Worm (Caenorhabditis elegans) whole organism, L3 larva: ENCODE data around the gene C09B9.7.
A peak's percentile ranks its signal among the peaks of the same experiment; 100 is the strongest.

ENCODE experiments used
- R02D3.7 ChIP-seq: fragments of 150-350 bp; optimal IDR thresholded peaks from 2 replicates; lab custom pipeline; 2014; ENCODE audit warnings: missing biosample characterization, missing genetic modification characterization
- ZK546.5 ChIP-seq: sonication (generic microtip); optimal IDR thresholded peaks from 2 replicates; lab custom pipeline; 2017; ENCODE audit warnings: missing biosample characterization, missing genetic modification characterization
- aly-2 ChIP-seq: fragments of 150-350 bp; optimal IDR thresholded peaks from 2 replicates; lab custom pipeline; 2014; ENCODE audit warnings: missing biosample characterization, missing genetic modification characterization
- ama-1 ChIP-seq: fragments of 150-350 bp; optimal IDR thresholded peaks from 2 replicates; lab custom pipeline; 2018
- ceh-16 ChIP-seq: sonication (generic microtip); optimal IDR thresholded peaks from 2 replicates; lab custom pipeline; 2017; ENCODE audit warnings: missing biosample characterization, missing genetic modification characterization
- ceh-28 ChIP-seq: fragments of 150-350 bp; optimal IDR thresholded peaks from 2 replicates; lab custom pipeline; 2014; ENCODE audit warnings: missing biosample characterization, missing genetic modification reagents, missing genetic modification characterization
- ceh-82 ChIP-seq: fragments of 150-350 bp; optimal IDR thresholded peaks from 2 replicates; lab custom pipeline; 2014; ENCODE audit warnings: missing biosample characterization, missing genetic modification characterization
- ceh-9 ChIP-seq: sonication (generic microtip); optimal IDR thresholded peaks from 2 replicates; lab custom pipeline; 2018; ENCODE audit warnings: missing biosample characterization, missing genetic modification characterization
- daf-12 ChIP-seq: fragments of 150-350 bp; optimal IDR thresholded peaks from 2 replicates; lab custom pipeline; 2014; ENCODE audit warnings: missing biosample characterization, missing genetic modification reagents, missing genetic modification characterization
- egl-27 ChIP-seq: sonication (generic microtip); optimal IDR thresholded peaks from 4 replicates; lab custom pipeline; 2017; ENCODE audit warnings: missing biosample characterization, missing genetic modification reagents, missing genetic modification characterization
- egl-5 ChIP-seq: fragments of 150-350 bp; optimal IDR thresholded peaks from 2 replicates; lab custom pipeline; 2017; ENCODE audit warnings: missing biosample characterization, missing genetic modification reagents, missing genetic modification characterization, inconsistent platforms
- elt-3 ChIP-seq, 3 experiments: fragments of 150-350 bp in 1 of 3; sonication (generic microtip) in 2 of 3; optimal IDR thresholded peaks; 2 replicates in 2 of 3; 4 replicates in 1 of 3; lab custom pipeline; 2014 to 2017; ENCODE audit warnings: missing biosample characterization in 3 of 3, missing genetic modification characterization in 3 of 3
- eor-1 ChIP-seq, 2 experiments: fragments of 150-350 bp; optimal IDR thresholded peaks; 2 replicates each; lab custom pipeline; 2014 to 2018; ENCODE audit warnings: missing biosample characterization in 2 of 2, missing genetic modification characterization in 2 of 2
- fkh-10 ChIP-seq: sonication (generic microtip); optimal IDR thresholded peaks from 2 replicates; lab custom pipeline; 2017; ENCODE audit warnings: missing biosample characterization, missing genetic modification reagents, missing genetic modification characterization
- fkh-2 ChIP-seq: fragments of 150-350 bp; optimal IDR thresholded peaks from 2 replicates; lab custom pipeline; 2014; ENCODE audit warnings: missing biosample characterization, missing genetic modification reagents, missing genetic modification characterization
- fos-1 ChIP-seq: fragments of 150-350 bp; optimal IDR thresholded peaks from 2 replicates; lab custom pipeline; 2014; ENCODE audit warnings: missing biosample characterization, missing genetic modification characterization
- hmg-11 ChIP-seq: sonication (generic microtip); optimal IDR thresholded peaks from 2 replicates; lab custom pipeline; 2016; ENCODE audit warnings: missing genetic modification characterization, missing compliant biosample characterization
- jun-1 ChIP-seq: fragments of 150-350 bp; optimal IDR thresholded peaks from 2 replicates; lab custom pipeline; 2014; ENCODE audit warnings: missing biosample characterization, missing genetic modification reagents, missing genetic modification characterization
- lin-15B ChIP-seq: fragments of 150-350 bp; optimal IDR thresholded peaks from 2 replicates; lab custom pipeline; 2014; ENCODE audit warnings: missing biosample characterization, missing genetic modification characterization
- lin-39 ChIP-seq: fragments of 150-350 bp; optimal IDR thresholded peaks from 2 replicates; lab custom pipeline; 2018; ENCODE audit warnings: missing biosample characterization, missing genetic modification reagents, missing genetic modification characterization
- lsy-12 ChIP-seq: sonication (generic microtip); optimal IDR thresholded peaks from 2 replicates; lab custom pipeline; 2016; ENCODE audit warnings: mild to moderate bottlenecking, missing genetic modification characterization, missing compliant biosample characterization
- mdl-1 ChIP-seq: fragments of 150-350 bp; optimal IDR thresholded peaks from 2 replicates; lab custom pipeline; 2014; ENCODE audit warnings: missing biosample characterization, missing genetic modification characterization
- mml-1 ChIP-seq: fragments of 150-350 bp; sonication (generic microtip); optimal IDR thresholded peaks from 3 replicates; lab custom pipeline; 2014; ENCODE audit warnings: missing biosample characterization, missing genetic modification characterization
- nfya-1 ChIP-seq: sonication (generic microtip); optimal IDR thresholded peaks from 2 replicates; lab custom pipeline; 2017; ENCODE audit warnings: missing genetic modification characterization, mild to moderate bottlenecking, missing compliant biosample characterization, antibody characterized with exemption, moderate library complexity; ENCODE audit not compliant: insufficient read depth
- nhr-11 ChIP-seq: fragments of 150-350 bp; optimal IDR thresholded peaks from 2 replicates; lab custom pipeline; 2014; ENCODE audit warnings: missing biosample characterization, missing genetic modification characterization
- nhr-12 ChIP-seq: fragments of 150-350 bp; optimal IDR thresholded peaks from 2 replicates; lab custom pipeline; 2014; ENCODE audit warnings: missing biosample characterization, missing genetic modification characterization
- nhr-23 ChIP-seq: fragments of 150-350 bp; optimal IDR thresholded peaks from 2 replicates; lab custom pipeline; 2014; ENCODE audit warnings: missing biosample characterization, missing genetic modification reagents, missing genetic modification characterization
- nhr-237 ChIP-seq: fragments of 150-350 bp; optimal IDR thresholded peaks from 2 replicates; lab custom pipeline; 2014; ENCODE audit warnings: missing biosample characterization, missing genetic modification characterization
- nhr-25 ChIP-seq: sonication (generic microtip); optimal IDR thresholded peaks from 2 replicates; lab custom pipeline; 2017; ENCODE audit warnings: missing biosample characterization, missing genetic modification characterization
- nhr-43 ChIP-seq: sonication (generic microtip); optimal IDR thresholded peaks from 2 replicates; lab custom pipeline; 2016; ENCODE audit warnings: mild to moderate bottlenecking, missing genetic modification characterization, missing compliant biosample characterization; ENCODE audit not compliant: poor library complexity, severe bottlenecking
- nhr-67 ChIP-seq: fragments of 150-350 bp; optimal IDR thresholded peaks from 2 replicates; lab custom pipeline; 2014; ENCODE audit warnings: missing biosample characterization, missing genetic modification characterization
- nhr-76 ChIP-seq: fragments of 150-350 bp; sonication (generic microtip); optimal IDR thresholded peaks from 5 replicates; lab custom pipeline; 2014; ENCODE audit warnings: missing biosample characterization, missing genetic modification characterization
- pha-4 ChIP-seq: fragments of 150-350 bp; optimal IDR thresholded peaks from 2 replicates; lab custom pipeline; 2014; ENCODE audit warnings: missing biosample characterization, missing genetic modification reagents, missing genetic modification characterization
- pqm-1 ChIP-seq: fragments of 150-350 bp; optimal IDR thresholded peaks from 2 replicates; lab custom pipeline; 2017; ENCODE audit warnings: missing biosample characterization, missing genetic modification characterization, inconsistent platforms
- sea-2 ChIP-seq: fragments of 150-350 bp; sonication (generic microtip); optimal IDR thresholded peaks from 4 replicates; lab custom pipeline; 2014; ENCODE audit warnings: missing biosample characterization, missing genetic modification reagents, missing genetic modification characterization
- skn-1 ChIP-seq: fragments of 150-350 bp; optimal IDR thresholded peaks from 2 replicates; lab custom pipeline; 2014; ENCODE audit warnings: missing biosample characterization, missing genetic modification characterization
- snpc-4 ChIP-seq: fragments of 150-350 bp; optimal IDR thresholded peaks from 2 replicates; lab custom pipeline; 2014; ENCODE audit warnings: missing biosample characterization, missing genetic modification characterization
- unc-39 ChIP-seq: sonication (generic microtip); optimal IDR thresholded peaks from 4 replicates; lab custom pipeline; 2017; ENCODE audit warnings: missing biosample characterization, missing genetic modification characterization
- unc-62 ChIP-seq: fragments of 150-350 bp; sonication (generic microtip); optimal IDR thresholded peaks from 4 replicates; lab custom pipeline; 2014; ENCODE audit warnings: missing biosample characterization, missing genetic modification reagents, missing genetic modification characterization
- zag-1 ChIP-seq: fragments of 150-350 bp; optimal IDR thresholded peaks from 2 replicates; lab custom pipeline; 2014; ENCODE audit warnings: missing biosample characterization, missing genetic modification characterization
- ztf-4 ChIP-seq: fragments of 150-350 bp; optimal IDR thresholded peaks from 2 replicates; lab custom pipeline; 2014; ENCODE audit warnings: missing biosample characterization, missing genetic modification characterization

The C09B9.7 gene

ce11 chrIV:5101945-5102344 lies 41.1 kb upstream of the C09B9.7 start:
- no peak for TF ChIP-seq unc-62 (GFP tag; lab: Kevin White, UChicago)
- no peak for TF ChIP-seq ceh-16 (tag; lab: Kevin White, UChicago)
- no peak for TF ChIP-seq eor-1 (tag; optimal IDR thresholded peaks at IDR 0.05; lab: Kevin White, UChicago)
- no peak for TF ChIP-seq nhr-237 (tag; lab: Kevin White, UChicago)
- TF ChIP-seq ztf-4 (tag; lab: Kevin White, UChicago) = no peak
- TF ChIP-seq elt-3 (tag; optimal IDR thresholded peaks at IDR 0.05; lab: Kevin White, UChicago) = no peak
- TF ChIP-seq jun-1 = no peak
- TF ChIP-seq sea-2 (GFP tag; lab: Kevin White, UChicago) = no peak
- no peak for TF ChIP-seq hmg-11 (tag; lab: Kevin White, UChicago)
- TF ChIP-seq R02D3.7 (tag; lab: Kevin White, UChicago) = no peak
- no peak for TF ChIP-seq mml-1 (tag; lab: Kevin White, UChicago)
- TF ChIP-seq aly-2 (tag; lab: Kevin White, UChicago) = no peak
- no peak for TF ChIP-seq ceh-28 (tag; lab: Kevin White, UChicago)
- no peak for TF ChIP-seq pqm-1 (tag; lab: Kevin White, UChicago)
- no peak for TF ChIP-seq nfya-1 (tag; lab: Kevin White, UChicago)
- TF ChIP-seq egl-5 = no peak
- TF ChIP-seq lin-15B (tag; lab: Kevin White, UChicago) = no peak
- no peak for TF ChIP-seq nhr-67 (tag; lab: Kevin White, UChicago)

- TF ChIP-seq fos-1 (no peak), nfya-1 (tag; lab: Kevin White, UChicago) (peak; percentile 57), nhr-67 (tag; lab: Kevin White, UChicago) (no peak), ceh-82 (tag; lab: Kevin White, UChicago) (no peak), pha-4 (tag; lab: Kevin White, UChicago) (peak; percentile 46), daf-12 (tag; lab: Kevin White, UChicago) (no peak), snpc-4 (tag; lab: Kevin White, UChicago) (peak; percentile 4), lin-39 (tag; lab: Kevin White, UChicago) (peak; percentile 80), eor-1 (tag; optimal IDR thresholded peaks at IDR 0.05; lab: Kevin White, UChicago) (no peak), hmg-11 (tag; lab: Kevin White, UChicago) (peak; percentile 19), egl-5 (no peak), egl-27 (tag; lab: Kevin White, UChicago) (peak; percentile 4)
- TF ChIP-seq, all 47 proteins: peak for 6
Measured at ce11 chrIV:5100145-5100544, 39.3 kb upstream of the C09B9.7 start.

ce11 chrIV:5093462-5093861 lies 32.6 kb upstream of the C09B9.7 start:
- no peak for TF ChIP-seq mdl-1 (tag; lab: Kevin White, UChicago)
- no peak for TF ChIP-seq nhr-25 (tag; lab: Kevin White, UChicago)
- TF ChIP-seq nhr-11 = no peak
- no peak for TF ChIP-seq ceh-9 (tag; lab: Kevin White, UChicago)
- no peak for TF ChIP-seq ama-1 (lab: Kevin White, UChicago)
- TF ChIP-seq lin-39 (tag; lab: Kevin White, UChicago) = no peak
- TF ChIP-seq unc-39 = no peak
- TF ChIP-seq R02D3.7 (tag; lab: Kevin White, UChicago) = no peak
- no peak for TF ChIP-seq nfya-1 (tag; lab: Kevin White, UChicago)
- no peak for TF ChIP-seq eor-1 (tag; optimal IDR thresholded peaks at IDR 0.05; lab: Kevin White, UChicago)
- no peak for TF ChIP-seq lsy-12 (tag; lab: Kevin White, UChicago)
- no peak for TF ChIP-seq hmg-11 (tag; lab: Kevin White, UChicago)
- TF ChIP-seq nhr-12 (tag; lab: Kevin White, UChicago) = no peak
- TF ChIP-seq fkh-10 = no peak

- TF ChIP-seq pha-4 (tag; lab: Kevin White, UChicago) = peak; percentile 52
- TF ChIP-seq unc-39 = no peak
- TF ChIP-seq nhr-23 = no peak
- TF ChIP-seq nhr-67 (tag; lab: Kevin White, UChicago) = no peak
- no peak for TF ChIP-seq zag-1
- TF ChIP-seq ZK546.5 = no peak
- no peak for TF ChIP-seq egl-27 (tag; lab: Kevin White, UChicago)
- TF ChIP-seq nhr-12 (tag; lab: Kevin White, UChicago) = no peak
- TF ChIP-seq mml-1 (tag; lab: Kevin White, UChicago) = no peak
- peak; percentile 10 for TF ChIP-seq snpc-4 (tag; lab: Kevin White, UChicago)
- TF ChIP-seq unc-62 (GFP tag; lab: Kevin White, UChicago) = no peak
- TF ChIP-seq R02D3.7 (tag; lab: Kevin White, UChicago) = no peak
- no peak for TF ChIP-seq ceh-82 (tag; lab: Kevin White, UChicago)
- peak; percentile 37 for TF ChIP-seq lin-15B (tag; lab: Kevin White, UChicago)
- no peak for TF ChIP-seq elt-3 (tag; optimal IDR thresholded peaks at IDR 0.05; lab: Kevin White, UChicago)
- TF ChIP-seq fkh-10 = no peak
- TF ChIP-seq jun-1 = no peak
- TF ChIP-seq fkh-2 (tag; lab: Kevin White, UChicago) = no peak
- TF ChIP-seq daf-12 (tag; lab: Kevin White, UChicago) = no peak
- peak; percentile 33 for TF ChIP-seq skn-1 (tag; lab: Kevin White, UChicago)
- TF ChIP-seq nhr-76 (tag; lab: Kevin White, UChicago) = no peak
- TF ChIP-seq ceh-9 (tag; lab: Kevin White, UChicago) = no peak
- TF ChIP-seq aly-2 (tag; lab: Kevin White, UChicago) = no peak
- peak; percentile 76 for TF ChIP-seq lin-39 (tag; lab: Kevin White, UChicago)
- no peak for TF ChIP-seq fos-1
- TF ChIP-seq nfya-1 (tag; lab: Kevin White, UChicago) = peak; percentile 82
- peak; percentile 3 for TF ChIP-seq pqm-1 (tag; lab: Kevin White, UChicago)
- no peak for TF ChIP-seq nhr-25 (tag; lab: Kevin White, UChicago)
- peak; percentile 5 for TF ChIP-seq nhr-43 (tag; lab: Kevin White, UChicago)
Measured at ce11 chrIV:5090993-5091793, 30.3 kb upstream of the C09B9.7 start, which contains the start of the genes snpn-1 and C02B10.4. Gene snpn-1 (minus strand): TSS chrIV:5091043. Gene C02B10.4 (plus strand): TSS chrIV:5091586.
